Worm (Caenorhabditis elegans) whole organism, late embryonic: ENCODE results near the gene srv-34.

Experiments
- C08G9.2 ChIP-seq: sonication (generic microtip); optimal IDR thresholded peaks from 2 replicates; lab custom pipeline; 2016; ENCODE audit warnings: mild to moderate bottlenecking, missing genetic modification characterization, moderate library complexity, missing compliant biosample characterization
- C38D4.7 ChIP-seq: fragments of 200-800 bp; sonication (Bioruptor generic); optimal IDR thresholded peaks from 2 replicates; lab custom pipeline; 2018; ENCODE audit warnings: mild to moderate bottlenecking, missing genetic modification characterization, moderate library complexity, missing compliant biosample characterization
- K02D7.2 ChIP-seq: sonication (generic microtip); optimal IDR thresholded peaks from 2 replicates; lab custom pipeline; 2017; ENCODE audit warnings: mild to moderate bottlenecking, missing genetic modification characterization, missing compliant biosample characterization
- T23F11.4 ChIP-seq: fragments of 200-800 bp; sonication (Bioruptor generic); optimal IDR thresholded peaks from 2 replicates; lab custom pipeline; 2018; ENCODE audit warnings: mild to moderate bottlenecking, missing genetic modification characterization, missing compliant biosample characterization
- Y22D7AL.16 ChIP-seq: sonication (generic microtip); optimal IDR thresholded peaks from 2 replicates; lab custom pipeline; 2016; ENCODE audit warnings: missing genetic modification characterization, missing compliant biosample characterization
- ahr-1 ChIP-seq: sonication (generic microtip); optimal IDR thresholded peaks from 2 replicates; lab custom pipeline; 2016; ENCODE audit warnings: missing genetic modification characterization, missing compliant biosample characterization
- ama-1 ChIP-seq: fragments of 150-350 bp; optimal IDR thresholded peaks from 2 replicates; lab custom pipeline; 2014
- ceh-18 ChIP-seq: sonication (generic microtip); optimal IDR thresholded peaks from 2 replicates; lab custom pipeline; 2016; ENCODE audit warnings: missing genetic modification characterization, missing compliant biosample characterization
- ceh-19 ChIP-seq: fragments of 200-800 bp; sonication (Bioruptor generic); optimal IDR thresholded peaks from 2 replicates; lab custom pipeline; 2018; ENCODE audit warnings: mild to moderate bottlenecking, missing genetic modification characterization, missing compliant biosample characterization
- ceh-2 ChIP-seq: sonication (generic microtip); optimal IDR thresholded peaks from 2 replicates; lab custom pipeline; 2016; ENCODE audit warnings: missing genotype, missing genetic modification characterization, missing compliant biosample characterization
- ceh-30 ChIP-seq: fragments of 150-350 bp; optimal IDR thresholded peaks from 2 replicates; lab custom pipeline; 2014; ENCODE audit warnings: missing biosample characterization, missing genetic modification characterization
- ceh-31 ChIP-seq: sonication (generic microtip); optimal IDR thresholded peaks from 2 replicates; lab custom pipeline; 2016; ENCODE audit warnings: missing genetic modification characterization, missing compliant biosample characterization
- ceh-34 ChIP-seq: sonication (generic microtip); optimal IDR thresholded peaks from 2 replicates; lab custom pipeline; 2016; ENCODE audit warnings: mild to moderate bottlenecking, missing genetic modification characterization, missing compliant biosample characterization
- ceh-45 ChIP-seq: fragments of 200-800 bp; sonication (Bioruptor generic); IDR thresholded peaks from 2 replicates; pipeline ENCODE4 v1.3.6; 2022; ENCODE audit warnings: missing genetic modification reagents, missing genetic modification characterization, missing compliant biosample characterization
- ceh-48 ChIP-seq: sonication (generic microtip); optimal IDR thresholded peaks from 2 replicates; lab custom pipeline; 2016; ENCODE audit warnings: missing genetic modification characterization, inconsistent platforms, missing compliant biosample characterization
- ceh-9 ChIP-seq: sonication (generic microtip); optimal IDR thresholded peaks from 2 replicates; lab custom pipeline; 2016; ENCODE audit warnings: mild to moderate bottlenecking, missing genetic modification characterization, inconsistent platforms, missing compliant biosample characterization
- che-1 ChIP-seq: sonication (generic microtip); optimal IDR thresholded peaks from 2 replicates; lab custom pipeline; 2016; ENCODE audit warnings: mild to moderate bottlenecking, missing genetic modification characterization, missing compliant biosample characterization
- dmd-4 ChIP-seq: sonication (generic microtip); optimal IDR thresholded peaks from 2 replicates; lab custom pipeline; 2016; ENCODE audit warnings: borderline replicate concordance, missing genetic modification characterization, missing compliant biosample characterization
- dve-1 ChIP-seq: sonication (generic microtip); optimal IDR thresholded peaks from 2 replicates; lab custom pipeline; 2017; ENCODE audit warnings: antibody characterized with exemption, mild to moderate bottlenecking, missing genetic modification characterization, missing compliant biosample characterization
- elt-2 ChIP-seq: sonication (generic microtip); optimal IDR thresholded peaks from 2 replicates; lab custom pipeline; 2016; ENCODE audit warnings: missing genetic modification reagents, missing genetic modification characterization, missing compliant biosample characterization
- elt-4 ChIP-seq: sonication (generic microtip); optimal IDR thresholded peaks from 2 replicates; lab custom pipeline; 2016; ENCODE audit warnings: missing genetic modification characterization, missing compliant biosample characterization
- ets-4 ChIP-seq: sonication (generic microtip); optimal IDR thresholded peaks from 2 replicates; lab custom pipeline; 2016; ENCODE audit warnings: missing genetic modification characterization, missing compliant biosample characterization
- eyg-1 ChIP-seq: sonication (generic microtip); optimal IDR thresholded peaks from 2 replicates; lab custom pipeline; 2016; ENCODE audit warnings: missing genotype, missing genetic modification characterization, missing compliant biosample characterization
- fkh-6 ChIP-seq: sonication (generic microtip); optimal IDR thresholded peaks from 2 replicates; lab custom pipeline; 2016; ENCODE audit warnings: missing genetic modification characterization, missing compliant biosample characterization
- gmeb-2 ChIP-seq: sonication (generic microtip); optimal IDR thresholded peaks from 2 replicates; lab custom pipeline; 2016; ENCODE audit warnings: missing genetic modification characterization, inconsistent platforms, missing compliant biosample characterization
- hlh-13 ChIP-seq: fragments of 200-800 bp; sonication (Bioruptor generic); optimal IDR thresholded peaks from 2 replicates; lab custom pipeline; 2018; ENCODE audit warnings: mild to moderate bottlenecking, missing genetic modification characterization, missing compliant biosample characterization
- hlh-15 ChIP-seq: sonication (generic microtip); optimal IDR thresholded peaks from 2 replicates; lab custom pipeline; 2016; ENCODE audit warnings: missing genetic modification characterization, missing compliant biosample characterization
- hlh-30 ChIP-seq: sonication (generic microtip); optimal IDR thresholded peaks from 2 replicates; lab custom pipeline; 2017; ENCODE audit warnings: antibody characterized with exemption, missing genetic modification characterization, missing compliant biosample characterization; ENCODE audit not compliant: insufficient read depth
- hlh-6 ChIP-seq: sonication (generic microtip); optimal IDR thresholded peaks from 2 replicates; lab custom pipeline; 2016; ENCODE audit warnings: missing genotype, missing genetic modification characterization, missing compliant biosample characterization
- hlh-8 ChIP-seq: sonication (generic microtip); optimal IDR thresholded peaks from 2 replicates; lab custom pipeline; 2016; ENCODE audit warnings: missing genotype, missing genetic modification characterization, missing compliant biosample characterization
- lim-6 ChIP-seq: sonication (generic microtip); optimal IDR thresholded peaks from 2 replicates; lab custom pipeline; 2016; ENCODE audit warnings: missing genetic modification characterization, missing compliant biosample characterization
- lin-11 ChIP-seq: fragments of 200-800 bp; sonication (Bioruptor generic); optimal IDR thresholded peaks from 2 replicates; lab custom pipeline; 2018; ENCODE audit warnings: mild to moderate bottlenecking, missing genetic modification characterization, missing compliant biosample characterization
- madf-2 ChIP-seq: sonication (generic microtip); optimal IDR thresholded peaks from 2 replicates; lab custom pipeline; 2017; ENCODE audit warnings: missing genetic modification characterization, missing compliant biosample characterization
- mec-3 ChIP-seq: sonication (generic microtip); optimal IDR thresholded peaks from 2 replicates; lab custom pipeline; 2016; ENCODE audit warnings: borderline replicate concordance, missing genetic modification characterization, missing compliant biosample characterization
- npax-4 ChIP-seq: sonication (generic microtip); optimal IDR thresholded peaks from 2 replicates; lab custom pipeline; 2016; ENCODE audit warnings: missing genetic modification characterization, missing compliant biosample characterization
- odd-2 ChIP-seq: sonication (generic microtip); optimal IDR thresholded peaks from 2 replicates; lab custom pipeline; 2017; ENCODE audit warnings: antibody characterized with exemption, mild to moderate bottlenecking, missing genetic modification characterization, missing compliant biosample characterization
- pag-3 ChIP-seq: sonication (generic microtip); optimal IDR thresholded peaks from 2 replicates; lab custom pipeline; 2016; ENCODE audit warnings: missing compliant biosample characterization, missing genetic modification characterization, borderline replicate concordance
- pat-9 ChIP-seq: fragments of 200-800 bp; sonication (Bioruptor generic); optimal IDR thresholded peaks from 2 replicates; lab custom pipeline; 2018; ENCODE audit warnings: mild to moderate bottlenecking, missing genetic modification characterization, moderate library complexity, missing compliant biosample characterization
- pros-1 ChIP-seq: fragments of 150-350 bp; optimal IDR thresholded peaks from 2 replicates; lab custom pipeline; 2014; ENCODE audit warnings: missing biosample characterization, missing genetic modification reagents, missing genetic modification characterization
- ref-2 ChIP-seq: sonication (generic microtip); optimal IDR thresholded peaks from 2 replicates; lab custom pipeline; 2016; ENCODE audit warnings: missing genetic modification characterization, missing compliant biosample characterization
- rnt-1 ChIP-seq: sonication (generic microtip); optimal IDR thresholded peaks from 2 replicates; lab custom pipeline; 2016; ENCODE audit warnings: missing genetic modification characterization, missing compliant biosample characterization
- sdc-2 ChIP-seq: sonication (generic microtip); optimal IDR thresholded peaks from 2 replicates; lab custom pipeline; 2016; ENCODE audit warnings: missing genotype, missing genetic modification characterization, missing compliant biosample characterization
- sox-2 ChIP-seq: fragments of 200-800 bp; sonication (Bioruptor generic); IDR thresholded peaks from 2 replicates; pipeline ENCODE4 v1.3.6; 2022; ENCODE audit warnings: missing genetic modification reagents, missing genetic modification characterization, missing compliant biosample characterization
- syd-9 ChIP-seq: sonication (generic microtip); optimal IDR thresholded peaks from 2 replicates; lab custom pipeline; 2016; ENCODE audit warnings: mild to moderate bottlenecking, missing genetic modification characterization, moderate library complexity, missing compliant biosample characterization
- tbx-7 ChIP-seq: sonication (generic microtip); optimal IDR thresholded peaks from 2 replicates; lab custom pipeline; 2016; ENCODE audit warnings: missing genotype, missing genetic modification characterization, missing compliant biosample characterization
- unc-55 ChIP-seq: sonication (generic microtip); optimal IDR thresholded peaks from 2 replicates; lab custom pipeline; 2017; ENCODE audit warnings: missing biosample characterization, missing genetic modification reagents, missing genetic modification characterization
- ztf-16 ChIP-seq: sonication (generic microtip); optimal IDR thresholded peaks from 2 replicates; lab custom pipeline; 2017; ENCODE audit warnings: missing genetic modification characterization, missing compliant biosample characterization

srv-34 gene

DNA sequence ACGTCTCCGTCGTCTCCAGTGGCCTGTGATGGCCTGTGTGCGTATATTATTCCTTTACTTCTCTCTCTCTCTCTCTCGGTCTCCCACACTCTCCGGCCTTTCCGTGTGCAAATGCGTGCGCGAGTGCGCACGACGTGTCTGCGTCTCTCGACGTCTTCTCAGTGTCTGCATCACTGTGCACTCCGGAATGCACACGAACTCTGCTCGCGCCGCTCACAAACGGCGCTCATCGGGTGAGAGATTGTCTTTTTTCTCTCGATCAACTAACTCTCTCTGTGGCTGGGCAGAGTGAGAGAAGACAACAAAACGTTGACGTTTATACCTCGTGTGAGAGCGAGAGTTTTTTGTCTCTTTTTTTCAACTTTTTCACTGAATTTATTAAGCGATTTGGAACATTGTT, 18.6 kb downstream of the srv-34 start (continued):
- TF ChIP-seq che-1 = no peak
- TF ChIP-seq hlh-6 (tag; lab: Kevin White, UChicago) = no peak
- peak; percentile 76 for TF ChIP-seq rnt-1 (tag; lab: Kevin White, UChicago)
- TF ChIP-seq odd-2 (tag; lab: Kevin White, UChicago) = no peak
- TF ChIP-seq ama-1 (lab: Kevin White, UChicago) = peak; percentile 30
- TF ChIP-seq ceh-2 (tag; lab: Kevin White, UChicago) = peak; percentile 62
- TF ChIP-seq ets-4 = peak; percentile 26
- peak; percentile 41 for TF ChIP-seq lim-6
- no peak for TF ChIP-seq T23F11.4 (GFP tag; lab: Kevin White, UChicago)
- no peak for TF ChIP-seq ahr-1
- peak; percentile 47 for TF ChIP-seq ceh-19
- peak; percentile 87 for TF ChIP-seq ceh-18
- TF ChIP-seq eyg-1 (tag; lab: Kevin White, UChicago) = peak; percentile 62
- no peak for TF ChIP-seq C38D4.7 (GFP tag; lab: Kevin White, UChicago)
- TF ChIP-seq dmd-4 (tag; lab: Kevin White, UChicago) = peak; percentile 32
- no peak for TF ChIP-seq elt-4 (tag; lab: Kevin White, UChicago)
- peak; percentile 91 for TF ChIP-seq ceh-31 (tag; lab: Kevin White, UChicago)
- no peak for TF ChIP-seq fkh-6 (tag; lab: Kevin White, UChicago)
- TF ChIP-seq ceh-9 (tag; lab: Kevin White, UChicago) = no peak
- no peak for TF ChIP-seq Y22D7AL.16 (tag; lab: Kevin White, UChicago)
- TF ChIP-seq tbx-7 (tag; lab: Kevin White, UChicago) = peak; percentile 26
- peak; percentile 56 for TF ChIP-seq elt-2 (tag; lab: Kevin White, UChicago)
- no peak for TF ChIP-seq hlh-13
- no peak for TF ChIP-seq madf-2 (tag; lab: Kevin White, UChicago)
- TF ChIP-seq hlh-15 = no peak
- no peak for TF ChIP-seq sox-2 (GFP tag; lab: Robert Waterston, UW)
- TF ChIP-seq dve-1 (tag; lab: Kevin White, UChicago) = peak; percentile 37
- TF ChIP-seq ceh-30 (tag; lab: Kevin White, UChicago) = peak; percentile 47
- peak; percentile 32 for TF ChIP-seq hlh-8
- no peak for TF ChIP-seq gmeb-2 (tag; lab: Kevin White, UChicago)
- TF ChIP-seq pros-1 = peak; percentile 96
- peak; percentile 60 for TF ChIP-seq C08G9.2 (tag; lab: Kevin White, UChicago)
- no peak for TF ChIP-seq pag-3 (tag; lab: Kevin White, UChicago)
- TF ChIP-seq K02D7.2 (tag; lab: Kevin White, UChicago) = no peak
- TF ChIP-seq pat-9 (tag; lab: Kevin White, UChicago) = no peak
- no peak for TF ChIP-seq ref-2
- peak; percentile 65 for TF ChIP-seq ceh-34 (tag; lab: Kevin White, UChicago)
- TF ChIP-seq sdc-2 (tag; lab: Kevin White, UChicago) = peak; percentile 49
- no peak for TF ChIP-seq lin-11 (tag; lab: Kevin White, UChicago)
- TF ChIP-seq unc-55 (GFP tag; lab: Kevin White, UChicago) = peak; percentile 92
- TF ChIP-seq mec-3 (tag; lab: Kevin White, UChicago) = no peak
- TF ChIP-seq ceh-45 (GFP tag; lab: Robert Waterston, UW) = no peak

DNA sequence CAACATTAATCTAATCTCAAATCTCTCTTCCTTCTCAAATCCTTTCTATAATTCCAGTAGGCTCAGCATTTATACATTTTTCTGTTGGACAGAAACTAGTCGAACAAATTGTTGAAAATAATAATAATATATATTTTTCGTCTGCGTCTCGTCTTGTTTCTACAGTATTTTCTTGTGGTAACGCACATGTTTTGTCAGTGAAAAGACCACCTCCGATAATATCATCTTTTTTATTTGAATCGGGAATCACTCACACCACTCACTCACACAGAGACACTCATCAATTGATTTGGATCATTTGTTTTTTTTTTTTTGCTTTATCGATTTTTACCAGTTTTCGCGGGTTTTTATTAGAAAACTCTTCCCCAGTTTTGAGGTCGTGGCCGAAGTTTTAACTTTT, 19.9 kb downstream of the srv-34 start:
- TF ChIP-seq ceh-48 (tag; lab: Kevin White, UChicago) (no peak), hlh-30 (no peak), npax-4 (tag; lab: Kevin White, UChicago) (no peak), ets-4 (no peak), ztf-16 (tag; lab: Kevin White, UChicago) (no peak), hlh-15 (no peak), syd-9 (tag; lab: Kevin White, UChicago) (no peak), che-1 (no peak)
